Worm (Caenorhabditis elegans): ENCODE data around the gene pkg-2.

Gene pkg-2

ce11 chrIV:8570253-8570652 is 49.6 kb downstream of the pkg-2 start, which contains the start of gene Y59H11AM.4:
Y59H11AM.4 (minus strand) TSS chrIV:8570353.
- no peak for TF ChIP-seq aly-2 (tag; optimal IDR thresholded peaks at IDR 0.05)
- no peak for TF ChIP-seq nhr-25 (tag; optimal IDR thresholded peaks at IDR 0.05)
- no peak for TF ChIP-seq egl-27 (tag; optimal IDR thresholded peaks at IDR 0.05)
- TF ChIP-seq jun-1 (tag; optimal IDR thresholded peaks at IDR 0.05): no peak
- TF ChIP-seq ceh-28 (tag; optimal IDR thresholded peaks at IDR 0.05): no peak
- no peak for TF ChIP-seq ceh-9 (tag; optimal IDR thresholded peaks at IDR 0.05)
- no peak for TF ChIP-seq elt-1 (tag; optimal IDR thresholded peaks at IDR 0.05)
- no peak for TF ChIP-seq lsy-12 (tag; optimal IDR thresholded peaks at IDR 0.05)
- TF ChIP-seq daf-12 (tag; optimal IDR thresholded peaks at IDR 0.05): no peak
- TF ChIP-seq ZK546.5 (tag; optimal IDR thresholded peaks at IDR 0.05): no peak
- TF ChIP-seq nhr-76 (tag; optimal IDR thresholded peaks at IDR 0.05): no peak
- TF ChIP-seq pqm-1 (tag; optimal IDR thresholded peaks at IDR 0.05): no peak
- no peak for TF ChIP-seq lin-15B (tag; optimal IDR thresholded peaks at IDR 0.05)

- TF ChIP-seq fkh-10 (GFP tag; optimal IDR thresholded peaks at IDR 0.05) (no peak), nhr-23 (tag; optimal IDR thresholded peaks at IDR 0.05) (no peak), ztf-4 (tag; optimal IDR thresholded peaks at IDR 0.05) (no peak), fos-1 (tag; optimal IDR thresholded peaks at IDR 0.05) (no peak), fkh-2 (tag; optimal IDR thresholded peaks at IDR 0.05) (no peak), tbx-2 (tag; optimal IDR thresholded peaks at IDR 0.05) (no peak), egl-5 (tag; optimal IDR thresholded peaks at IDR 0.05) (no peak), lin-39 (tag; optimal IDR thresholded peaks at IDR 0.05) (no peak), lsy-12 (tag; optimal IDR thresholded peaks at IDR 0.05) (no peak), R02D3.7 (tag; optimal IDR thresholded peaks at IDR 0.05) (no peak), aly-2 (tag; optimal IDR thresholded peaks at IDR 0.05) (no peak), eor-1 (tag; optimal IDR thresholded peaks at IDR 0.05) (no peak), egl-27 (tag; optimal IDR thresholded peaks at IDR 0.05) (no peak), elt-2 (tag; optimal IDR thresholded peaks at IDR 0.05) (no peak), nhr-28 (tag; optimal IDR thresholded peaks at IDR 0.05) (no peak), ceh-16 (tag; optimal IDR thresholded peaks at IDR 0.05) (no peak), jun-1 (tag; optimal IDR thresholded peaks at IDR 0.05) (no peak), skn-1 (tag; optimal IDR thresholded peaks at IDR 0.05) (no peak), ceh-82 (tag; optimal IDR thresholded peaks at IDR 0.05) (no peak), elt-1 (tag; optimal IDR thresholded peaks at IDR 0.05) (no peak)
Measured at ce11 chrIV:8570719-8571118, 50.0 kb downstream of the pkg-2 start.

- no peak for TF ChIP-seq fkh-10 (GFP tag; optimal IDR thresholded peaks at IDR 0.05)
- TF ChIP-seq pqm-1 (tag; optimal IDR thresholded peaks at IDR 0.05): no peak
- TF ChIP-seq unc-39 (tag; optimal IDR thresholded peaks at IDR 0.05): no peak
- TF ChIP-seq sea-2 (GFP tag; optimal IDR thresholded peaks at IDR 0.05): no peak
- no peak for TF ChIP-seq ztf-4 (tag; optimal IDR thresholded peaks at IDR 0.05)
- no peak for TF ChIP-seq mml-1 (tag; optimal IDR thresholded peaks at IDR 0.05)
- no peak for TF ChIP-seq fkh-2 (tag; optimal IDR thresholded peaks at IDR 0.05)
- no peak for TF ChIP-seq unc-62 (GFP tag; optimal IDR thresholded peaks at IDR 0.05)
- TF ChIP-seq nfya-1 (tag; optimal IDR thresholded peaks at IDR 0.05; ENCODE audit: insufficient read depth): no peak
- TF ChIP-seq mdl-1 (tag; optimal IDR thresholded peaks at IDR 0.05): no peak
- TF ChIP-seq skn-1 (tag; optimal IDR thresholded peaks at IDR 0.05): no peak
- TF ChIP-seq nhr-77 (tag; optimal IDR thresholded peaks at IDR 0.05): no peak
Measured at ce11 chrIV:8571138-8571537, 50.4 kb downstream of the pkg-2 start, which contains the start of gene Y59H11AM.1. Y59H11AM.1 (plus strand) TSS chrIV:8571438.

ce11 chrIV:8585076-8586033 is 64.7 kb downstream of the pkg-2 start, which contains the start of gene catp-7:
catp-7 (plus strand) TSS chrIV:8585983.
- TF ChIP-seq elt-2 (tag; optimal IDR thresholded peaks at IDR 0.05) (peak; percentile 97), pqm-1 (tag; optimal IDR thresholded peaks at IDR 0.05) (peak; percentile 93), skn-1 (tag; optimal IDR thresholded peaks at IDR 0.05) (peak; percentile 67), pha-4 (tag; optimal IDR thresholded peaks at IDR 0.05) (peak; percentile 51), jun-1 (tag; optimal IDR thresholded peaks at IDR 0.05) (peak; percentile 49), ztf-11 (tag; optimal IDR thresholded peaks at IDR 0.05) (no peak), tbx-2 (tag; optimal IDR thresholded peaks at IDR 0.05) (no peak)
